Worm (Caenorhabditis elegans) whole organism, late embryonic: Measurements from ENCODE around the gene C50B6.1.

Experiments used
- ceh-18 ChIP-seq: sonication (generic microtip); optimal IDR thresholded peaks from 2 replicates; lab custom pipeline; 2016; ENCODE audit warnings: missing genetic modification characterization, missing compliant biosample characterization
- ceh-9 ChIP-seq: sonication (generic microtip); optimal IDR thresholded peaks from 2 replicates; lab custom pipeline; 2016; ENCODE audit warnings: mild to moderate bottlenecking, missing genetic modification characterization, inconsistent platforms, missing compliant biosample characterization
- elt-2 ChIP-seq: sonication (generic microtip); optimal IDR thresholded peaks from 2 replicates; lab custom pipeline; 2016; ENCODE audit warnings: missing genetic modification reagents, missing genetic modification characterization, missing compliant biosample characterization
- lin-11 ChIP-seq: fragments of 200-800 bp; sonication (Bioruptor generic); optimal IDR thresholded peaks from 2 replicates; lab custom pipeline; 2018; ENCODE audit warnings: mild to moderate bottlenecking, missing genetic modification characterization, missing compliant biosample characterization
- nfya-1 ChIP-seq: sonication (generic microtip); optimal IDR thresholded peaks from 2 replicates; lab custom pipeline; 2017; ENCODE audit warnings: missing genetic modification characterization, mild to moderate bottlenecking, missing compliant biosample characterization, antibody characterized with exemption, moderate library complexity
- nhr-11 ChIP-seq: fragments of 150-350 bp; optimal IDR thresholded peaks from 2 replicates; lab custom pipeline; 2014; ENCODE audit warnings: missing biosample characterization, missing genetic modification characterization
- pha-2 ChIP-seq: sonication (generic microtip); optimal IDR thresholded peaks from 2 replicates; lab custom pipeline; 2017; ENCODE audit warnings: mild to moderate bottlenecking, missing genetic modification characterization, missing compliant biosample characterization
- ref-2 ChIP-seq: sonication (generic microtip); optimal IDR thresholded peaks from 2 replicates; lab custom pipeline; 2016; ENCODE audit warnings: missing genetic modification characterization, missing compliant biosample characterization

DNA sequence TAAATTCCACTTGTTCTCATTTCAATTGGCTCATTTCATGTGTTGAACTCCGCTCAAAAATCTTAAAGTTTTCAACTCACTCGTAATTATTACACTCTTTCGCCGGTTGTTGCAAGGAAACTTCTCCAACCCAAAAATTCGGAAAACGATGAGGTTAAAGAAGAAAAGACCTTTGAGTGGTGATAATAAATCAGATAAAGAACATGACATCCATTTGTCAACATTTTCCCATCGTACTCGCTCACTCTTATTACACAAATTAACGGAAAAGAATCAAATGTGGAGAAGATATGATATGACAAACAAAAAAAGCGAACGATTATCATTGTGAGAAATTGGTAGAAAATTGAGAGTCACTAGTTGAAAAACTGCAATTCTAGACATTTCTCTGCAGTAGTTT, 23.4 kb upstream of the C50B6.1 start:
- TF ChIP-seq nhr-11 (tag; lab: Kevin White, UChicago), result no peak
- no peak for TF ChIP-seq ceh-9 (tag; lab: Kevin White, UChicago)
- TF ChIP-seq nfya-1 (tag; lab: Kevin White, UChicago), result no peak
- TF ChIP-seq ref-2 (tag; lab: Kevin White, UChicago), result no peak
- TF ChIP-seq elt-2 (tag; lab: Kevin White, UChicago), result no peak
- no peak for TF ChIP-seq pha-2 (tag; lab: Kevin White, UChicago)
- TF ChIP-seq ceh-18, result no peak
- TF ChIP-seq lin-11 (tag; lab: Kevin White, UChicago), result no peak
